Worm (Caenorhabditis elegans) whole organism, mixed stage, embryonic: ENCODE data around the gene T08D10.3.

Source experiments
- M03D4.4 ChIP-seq: sonication (generic microtip); optimal IDR thresholded peaks from 2 replicates; lab custom pipeline; 2017; ENCODE audit warnings: mild to moderate bottlenecking, missing genetic modification characterization, missing compliant biosample characterization
- bed-3 ChIP-seq: fragments of 200-800 bp; sonication (Bioruptor generic); optimal IDR thresholded peaks from 3 replicates; lab custom pipeline; 2018; ENCODE audit warnings: mild to moderate bottlenecking, missing genetic modification characterization, moderate library complexity, missing compliant biosample characterization
- blmp-1 ChIP-seq: fragments of 150-350 bp; optimal IDR thresholded peaks from 2 replicates; lab custom pipeline; 2014; ENCODE audit warnings: missing biosample characterization, missing genetic modification characterization
- ceh-39 ChIP-seq: fragments of 150-350 bp; optimal IDR thresholded peaks from 2 replicates; lab custom pipeline; 2014; ENCODE audit warnings: missing biosample characterization, missing genetic modification characterization
- ceh-43 ChIP-seq: fragments of 200-800 bp; sonication (Bioruptor generic); optimal IDR thresholded peaks from 2 replicates; lab custom pipeline; 2018; ENCODE audit warnings: mild to moderate bottlenecking, missing genetic modification characterization, moderate library complexity, missing compliant biosample characterization
- ceh-83 ChIP-seq: fragments of 200-800 bp; sonication (Bioruptor generic); optimal IDR thresholded peaks from 2 replicates; lab custom pipeline; 2018; ENCODE audit warnings: mild to moderate bottlenecking, missing genetic modification characterization, missing compliant biosample characterization
- ces-1 ChIP-seq: fragments of 150-350 bp; optimal IDR thresholded peaks from 2 replicates; lab custom pipeline; 2014; ENCODE audit warnings: missing biosample characterization, missing genetic modification reagents, missing genetic modification characterization
- cnd-1 ChIP-seq: fragments of 200-800 bp; sonication (Bioruptor generic); optimal IDR thresholded peaks from 2 replicates; lab custom pipeline; 2018; ENCODE audit warnings: mild to moderate bottlenecking, missing genetic modification characterization, missing compliant biosample characterization
- drap-1 ChIP-seq: fragments of 200-800 bp; sonication (Bioruptor generic); optimal IDR thresholded peaks from 3 replicates; lab custom pipeline; 2018; ENCODE audit warnings: mild to moderate bottlenecking, missing genetic modification characterization, missing compliant biosample characterization
- elt-1 ChIP-seq: sonication (generic microtip); optimal IDR thresholded peaks from 2 replicates; lab custom pipeline; 2017; ENCODE audit warnings: missing genetic modification characterization, mild to moderate bottlenecking, missing compliant biosample characterization, antibody characterized with exemption, moderate library complexity, borderline replicate concordance; ENCODE audit not compliant: insufficient read depth
- flh-1 ChIP-seq: fragments of 200-800 bp; sonication (Bioruptor generic); optimal IDR thresholded peaks from 2 replicates; lab custom pipeline; 2018; ENCODE audit warnings: mild to moderate bottlenecking, missing genetic modification characterization, moderate library complexity, missing compliant biosample characterization
- ham-2 ChIP-seq: fragments of 200-800 bp; sonication (Bioruptor generic); optimal IDR thresholded peaks from 2 replicates; lab custom pipeline; 2018; ENCODE audit warnings: mild to moderate bottlenecking, missing genetic modification characterization, missing compliant biosample characterization
- hlh-1 ChIP-seq: fragments of 150-350 bp; optimal IDR thresholded peaks from 2 replicates; lab custom pipeline; 2014; ENCODE audit warnings: missing biosample characterization, missing genetic modification reagents, missing genetic modification characterization
- lin-32 ChIP-seq: fragments of 200-800 bp; sonication (Bioruptor generic); optimal IDR thresholded peaks from 2 replicates; lab custom pipeline; 2018; ENCODE audit warnings: mild to moderate bottlenecking, missing genetic modification characterization, missing compliant biosample characterization
- lsy-2 ChIP-seq: fragments of 150-350 bp; optimal IDR thresholded peaks from 2 replicates; lab custom pipeline; 2014; ENCODE audit warnings: missing biosample characterization, missing genetic modification characterization
- mab-5 ChIP-seq: fragments of 150-350 bp; optimal IDR thresholded peaks from 2 replicates; lab custom pipeline; 2014; ENCODE audit warnings: missing biosample characterization, missing genetic modification characterization
- mep-1 ChIP-seq: fragments of 150-350 bp; optimal IDR thresholded peaks from 2 replicates; lab custom pipeline; 2017; ENCODE audit warnings: missing biosample characterization, missing genetic modification reagents, missing genetic modification characterization, inconsistent platforms
- nhr-12 ChIP-seq: fragments of 150-350 bp; optimal IDR thresholded peaks from 2 replicates; lab custom pipeline; 2014; ENCODE audit warnings: missing biosample characterization, missing genetic modification characterization
- nhr-2 ChIP-seq: fragments of 150-350 bp; optimal IDR thresholded peaks from 2 replicates; lab custom pipeline; 2014; ENCODE audit warnings: missing biosample characterization, missing genetic modification characterization
- nhr-237 ChIP-seq: fragments of 150-350 bp; optimal IDR thresholded peaks from 2 replicates; lab custom pipeline; 2014; ENCODE audit warnings: missing biosample characterization, missing genetic modification characterization
- nhr-28 ChIP-seq: fragments of 150-350 bp; optimal IDR thresholded peaks from 2 replicates; lab custom pipeline; 2014; ENCODE audit warnings: missing biosample characterization, missing genetic modification characterization
- nhr-76 ChIP-seq: sonication (generic microtip); optimal IDR thresholded peaks from 2 replicates; lab custom pipeline; 2017; ENCODE audit warnings: missing biosample characterization, missing genetic modification characterization
- pha-4 ChIP-seq: fragments of 150-350 bp; optimal IDR thresholded peaks from 2 replicates; lab custom pipeline; 2018; ENCODE audit warnings: missing biosample characterization, missing genetic modification reagents, missing genetic modification characterization
- sem-2 ChIP-seq: fragments of 200-800 bp; sonication (Bioruptor generic); optimal IDR thresholded peaks from 2 replicates; lab custom pipeline; 2018; ENCODE audit warnings: mild to moderate bottlenecking, missing genetic modification characterization, missing compliant biosample characterization
- snpc-4 ChIP-seq: fragments of 150-350 bp; optimal IDR thresholded peaks from 2 replicates; lab custom pipeline; 2014; ENCODE audit warnings: missing biosample characterization, missing genetic modification characterization
- sptf-1 ChIP-seq: sonication (generic microtip); optimal IDR thresholded peaks from 2 replicates; lab custom pipeline; 2017; ENCODE audit warnings: mild to moderate bottlenecking, missing genetic modification characterization, moderate library complexity, missing compliant biosample characterization
- tbx-8 ChIP-seq: fragments of 200-800 bp; sonication (Bioruptor generic); optimal IDR thresholded peaks from 2 replicates; lab custom pipeline; 2018; ENCODE audit warnings: mild to moderate bottlenecking, missing genetic modification characterization, moderate library complexity, missing compliant biosample characterization
- unc-39 ChIP-seq: fragments of 150-350 bp; optimal IDR thresholded peaks from 2 replicates; lab custom pipeline; 2014; ENCODE audit warnings: missing biosample characterization, missing genetic modification characterization
- unc-62 ChIP-seq: fragments of 150-350 bp; optimal IDR thresholded peaks from 2 replicates; lab custom pipeline; 2014; ENCODE audit warnings: missing biosample characterization, missing genetic modification reagents, missing genetic modification characterization
- zip-8 ChIP-seq: fragments of 150-350 bp; optimal IDR thresholded peaks from 2 replicates; lab custom pipeline; 2014; ENCODE audit warnings: missing biosample characterization, missing genetic modification characterization
- ztf-11 ChIP-seq: fragments of 150-350 bp; optimal IDR thresholded peaks from 2 replicates; lab custom pipeline; 2014; ENCODE audit warnings: missing biosample characterization, missing genetic modification characterization

Gene T08D10.3

ce11 chrX:11969554-11969953, 14.3 kb downstream of the T08D10.3 start:
- TF ChIP-seq unc-39 (tag; lab: Kevin White, UChicago) (no peak), M03D4.4 (tag; lab: Kevin White, UChicago) (no peak), lin-32 (GFP tag; lab: Kevin White, UChicago) (no peak), ceh-83 (GFP tag; lab: Kevin White, UChicago) (no peak), sem-2 (GFP tag; lab: Kevin White, UChicago) (no peak), nhr-28 (tag; lab: Kevin White, UChicago) (no peak), ham-2 (GFP tag; lab: Kevin White, UChicago) (no peak), mep-1 (tag; lab: Kevin White, UChicago) (no peak), nhr-2 (tag; lab: Kevin White, UChicago) (no peak), bed-3 (no peak), drap-1 (no peak), sptf-1 (tag; lab: Kevin White, UChicago) (no peak), elt-1 (no peak)

- TF ChIP-seq lsy-2 (tag; lab: Kevin White, UChicago) (no peak), nhr-12 (tag; lab: Kevin White, UChicago) (no peak), ceh-39 (tag; lab: Kevin White, UChicago) (no peak), pha-4 (no peak), bed-3 (no peak), ces-1 (GFP tag; lab: Kevin White, UChicago) (no peak), nhr-28 (tag; lab: Kevin White, UChicago) (no peak), zip-8 (no peak), tbx-8 (GFP tag; lab: Kevin White, UChicago) (no peak), mab-5 (tag; lab: Kevin White, UChicago) (no peak), nhr-2 (tag; lab: Kevin White, UChicago) (no peak), flh-1 (GFP tag; lab: Kevin White, UChicago) (no peak), cnd-1 (no peak)
These were observed 16.1 kb downstream of the T08D10.3 start for ce11 chrX:11971323-11971722.

- TF ChIP-seq lin-32 (GFP tag; lab: Kevin White, UChicago): no peak
- no peak for TF ChIP-seq cnd-1
- no peak for TF ChIP-seq hlh-1 (tag; lab: Kevin White, UChicago)
- no peak for TF ChIP-seq zip-8
- no peak for TF ChIP-seq M03D4.4 (tag; lab: Kevin White, UChicago)
- no peak for TF ChIP-seq drap-1
- no peak for TF ChIP-seq sem-2 (GFP tag; lab: Kevin White, UChicago)
- no peak for TF ChIP-seq unc-62 (GFP tag; lab: Kevin White, UChicago)
- TF ChIP-seq snpc-4 (tag; lab: Kevin White, UChicago): no peak
- no peak for TF ChIP-seq nhr-76 (tag; lab: Kevin White, UChicago)
- TF ChIP-seq blmp-1: no peak
- TF ChIP-seq ces-1 (GFP tag; lab: Kevin White, UChicago): peak; percentile 85
- no peak for TF ChIP-seq ceh-39 (tag; lab: Kevin White, UChicago)
- TF ChIP-seq ztf-11: no peak
- TF ChIP-seq nhr-237: peak; percentile 13
- no peak for TF ChIP-seq tbx-8 (GFP tag; lab: Kevin White, UChicago)
- TF ChIP-seq bed-3: no peak
These were observed 19.4 kb downstream of the T08D10.3 start, which contains the start of gene set-6 for ce11 chrX:11974629-11975085. set-6 (minus strand) TSS chrX:11974679.

ce11 chrX:11982065-11982464, 26.8 kb downstream of the T08D10.3 start, which contains the start of gene nhr-167:
nhr-167 (minus strand) TSS chrX:11982085.
- TF ChIP-seq flh-1 (GFP tag; lab: Kevin White, UChicago): no peak
- no peak for TF ChIP-seq sptf-1 (tag; lab: Kevin White, UChicago)
- TF ChIP-seq unc-62 (GFP tag; lab: Kevin White, UChicago): no peak
- TF ChIP-seq ceh-39 (tag; lab: Kevin White, UChicago): no peak
- TF ChIP-seq lsy-2 (tag; lab: Kevin White, UChicago): no peak
- no peak for TF ChIP-seq nhr-2 (tag; lab: Kevin White, UChicago)
- TF ChIP-seq sem-2 (GFP tag; lab: Kevin White, UChicago): no peak
- TF ChIP-seq drap-1: no peak
- TF ChIP-seq hlh-1 (tag; lab: Kevin White, UChicago): no peak
- TF ChIP-seq ztf-11: no peak
- no peak for TF ChIP-seq nhr-12 (tag; lab: Kevin White, UChicago)
- TF ChIP-seq elt-1: no peak
- TF ChIP-seq ham-2 (GFP tag; lab: Kevin White, UChicago): no peak
- TF ChIP-seq nhr-76 (tag; lab: Kevin White, UChicago): no peak
- TF ChIP-seq ceh-43 (GFP tag; lab: Kevin White, UChicago): no peak
- TF ChIP-seq blmp-1: no peak
